Worm (Caenorhabditis elegans) whole organism, mixed stage, embryonic: Measurements from ENCODE around the gene K11H3.5.

Experiments used
- ces-1 ChIP-seq: fragments of 150-350 bp; optimal IDR thresholded peaks from 2 replicates; lab custom pipeline; 2014; ENCODE audit warnings: missing biosample characterization, missing genetic modification reagents, missing genetic modification characterization
- elt-1 ChIP-seq: sonication (generic microtip); optimal IDR thresholded peaks from 2 replicates; lab custom pipeline; 2017; ENCODE audit warnings: missing genetic modification characterization, mild to moderate bottlenecking, missing compliant biosample characterization, antibody characterized with exemption, moderate library complexity, borderline replicate concordance; ENCODE audit not compliant: insufficient read depth
- elt-3 ChIP-seq: fragments of 150-350 bp; optimal IDR thresholded peaks from 2 replicates; lab custom pipeline; 2014; ENCODE audit warnings: missing biosample characterization, missing genetic modification characterization
- nhr-28 ChIP-seq: fragments of 150-350 bp; optimal IDR thresholded peaks from 2 replicates; lab custom pipeline; 2014; ENCODE audit warnings: missing biosample characterization, missing genetic modification characterization

DNA sequence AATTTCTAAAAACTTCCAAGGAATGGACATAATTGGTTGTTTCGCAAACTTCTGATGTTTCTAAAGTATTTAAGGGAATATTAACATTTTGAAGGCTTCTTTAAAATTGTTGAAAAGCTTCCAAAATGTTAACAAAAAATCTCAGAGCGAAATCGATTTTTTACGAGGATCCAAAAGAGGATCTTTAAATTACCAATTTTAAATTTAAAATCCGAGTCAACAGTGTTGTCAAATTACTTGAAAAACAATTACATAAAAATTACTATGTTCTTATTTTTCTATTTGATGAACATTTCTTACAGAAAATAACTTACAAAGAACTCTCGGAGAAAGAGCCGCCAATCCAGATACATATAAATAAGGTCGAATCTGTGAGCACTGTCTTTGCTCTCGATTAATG is 33.4 kb downstream of the K11H3.5 start, which contains the start of gene ZK757.10:
- TF ChIP-seq elt-1 (tag; lab: Kevin White, UChicago) (no peak), ces-1 (no peak), nhr-28 (tag; lab: Kevin White, UChicago) (no peak), elt-3 (tag; lab: Kevin White, UChicago) (no peak)
